Fruit fly (Drosophila melanogaster) whole organism, embryonic: ENCODE results near the gene unc-119.

Experiments
- Atf6 ChIP-seq: fragments of 200-800 bp; sonication (Bioruptor generic); IDR thresholded peaks from 2 replicates; pipeline ENCODE4 v1.3.6; 2022; ENCODE audit warnings: missing biosample characterization, missing genetic modification characterization
- Bgb ChIP-seq: fragments of 200-800 bp; sonication (Bioruptor generic); IDR thresholded peaks from 2 replicates; pipeline ENCODE4 v1.3.6; 2022; ENCODE audit warnings: missing biosample characterization, missing genetic modification characterization; ENCODE audit not compliant: partially characterized antibody
- CG1024 ChIP-seq: fragments of 200-800 bp; sonication (Bioruptor generic); IDR thresholded peaks from 2 replicates; pipeline ENCODE4 v1.3.6; 2022; ENCODE audit warnings: missing biosample characterization, missing genetic modification characterization
- CG10431 ChIP-seq: fragments of 200-800 bp; sonication (Bioruptor generic); optimal IDR thresholded peaks from 3 replicates; lab custom pipeline; 2018; ENCODE audit warnings: missing biosample characterization, mild to moderate bottlenecking, missing genetic modification characterization
- CG11247 ChIP-seq: fragments of 200-800 bp; sonication (Bioruptor generic); IDR thresholded peaks from 2 replicates; pipeline ENCODE4 v1.3.6; 2022; ENCODE audit warnings: missing biosample characterization, missing genetic modification characterization
- CG12104 ChIP-seq: fragments of 200-800 bp; sonication (Bioruptor generic); optimal IDR thresholded peaks from 3 replicates; lab custom pipeline; 2016; ENCODE audit warnings: missing biosample characterization, missing genetic modification characterization
- CG13624 ChIP-seq: fragments of 200-800 bp; sonication (Bioruptor generic); optimal IDR thresholded peaks from 2 replicates; lab custom pipeline; 2016; ENCODE audit warnings: missing biosample characterization, missing genetic modification characterization
- CG13894 ChIP-seq: fragments of 200-800 bp; sonication (Bioruptor generic); optimal IDR thresholded peaks from 3 replicates; lab custom pipeline; 2018; ENCODE audit warnings: missing biosample characterization, mild to moderate bottlenecking, missing genetic modification characterization, moderate library complexity
- CG14014 ChIP-seq: fragments of 200-800 bp; sonication (Bioruptor generic); IDR thresholded peaks from 2 replicates; pipeline ENCODE4 v1.3.6; 2022; ENCODE audit warnings: missing biosample characterization, missing genetic modification characterization
- CG16863 ChIP-seq: fragments of 200-800 bp; sonication (Bioruptor generic); optimal IDR thresholded peaks from 3 replicates; lab custom pipeline; 2016; ENCODE audit warnings: missing biosample characterization, missing genetic modification characterization
- CG17361 ChIP-seq: fragments of 200-800 bp; sonication (Bioruptor generic); IDR thresholded peaks from 3 replicates; pipeline ENCODE4 v1.3.6; 2022; ENCODE audit warnings: missing biosample characterization, missing genetic modification characterization
- CG1832 ChIP-seq: fragments of 200-800 bp; sonication (Bioruptor generic); optimal IDR thresholded peaks from 2 replicates; lab custom pipeline; 2017; ENCODE audit warnings: missing biosample characterization, mild to moderate bottlenecking, missing genetic modification characterization, inconsistent platforms
- CG18619 ChIP-seq: fragments of 200-800 bp; sonication (Bioruptor generic); optimal IDR thresholded peaks from 3 replicates; lab custom pipeline; 2017; ENCODE audit warnings: missing biosample characterization, mild to moderate bottlenecking, missing genetic modification characterization
- CG3838 ChIP-seq: fragments of 200-800 bp; sonication (Bioruptor generic); optimal IDR thresholded peaks from 3 replicates; lab custom pipeline; 2016; ENCODE audit warnings: missing biosample characterization, missing genetic modification characterization
- CG4282 ChIP-seq: fragments of 200-800 bp; sonication (Bioruptor generic); optimal IDR thresholded peaks from 2 replicates; lab custom pipeline; 2016; ENCODE audit warnings: missing biosample characterization, missing genetic modification characterization
- CG5180 ChIP-seq: fragments of 200-800 bp; sonication (Bioruptor generic); optimal IDR thresholded peaks from 3 replicates; lab custom pipeline; 2017; ENCODE audit warnings: missing biosample characterization, missing genetic modification characterization, mild to moderate bottlenecking, moderate library complexity, missing genetic modification reagents
- CG6654 ChIP-seq: fragments of 200-800 bp; sonication (Bioruptor generic); optimal IDR thresholded peaks from 2 replicates; lab custom pipeline; 2017; ENCODE audit warnings: missing biosample characterization, mild to moderate bottlenecking, missing genetic modification characterization
- CG6683 ChIP-seq: fragments of 200-800 bp; sonication (Bioruptor generic); optimal IDR thresholded peaks from 2 replicates; lab custom pipeline; 2017; ENCODE audit warnings: missing biosample characterization, mild to moderate bottlenecking, missing genetic modification characterization, missing genetic modification reagents
- CG7357 ChIP-seq: fragments of 200-800 bp; sonication (Bioruptor generic); IDR thresholded peaks from 3 replicates; pipeline ENCODE4 v1.3.6; 2022; ENCODE audit warnings: missing biosample characterization, missing genetic modification characterization
- CG7745 ChIP-seq: fragments of 200-800 bp; sonication (Bioruptor generic); optimal IDR thresholded peaks from 2 replicates; lab custom pipeline; 2018; ENCODE audit warnings: missing biosample characterization, mild to moderate bottlenecking, missing genetic modification characterization, moderate library complexity
- CG7963 ChIP-seq: fragments of 200-800 bp; sonication (Bioruptor generic); IDR thresholded peaks from 3 replicates; pipeline ENCODE4 v1.3.6; 2022; ENCODE audit warnings: missing biosample characterization, missing genetic modification characterization; ENCODE audit not compliant: partially characterized antibody
- CG7987 ChIP-seq: fragments of 200-800 bp; sonication (Bioruptor generic); optimal IDR thresholded peaks from 2 replicates; lab custom pipeline; 2018; ENCODE audit warnings: missing biosample characterization, mild to moderate bottlenecking, missing genetic modification characterization, moderate library complexity
- CG8944 ChIP-seq: fragments of 200-800 bp; sonication (Bioruptor generic); optimal IDR thresholded peaks from 3 replicates; lab custom pipeline; 2016; ENCODE audit warnings: missing biosample characterization, missing genetic modification characterization
- CrebB ChIP-seq: fragments of 200-800 bp; sonication (Bioruptor generic); optimal IDR thresholded peaks from 3 replicates; lab custom pipeline; 2018; ENCODE audit warnings: missing biosample characterization, mild to moderate bottlenecking, missing genetic modification characterization
- Dfd ChIP-seq, 2 experiments: fragments of >200 bp; optimal IDR thresholded peaks; 2 replicates each; lab custom pipeline; 2017; ENCODE audit warnings: missing biosample characterization in 2 of 2, missing genetic modification characterization in 2 of 2
- Doc3 ChIP-seq: fragments of 200-800 bp; sonication (Bioruptor generic); IDR thresholded peaks from 3 replicates; pipeline ENCODE4 v1.3.6; 2022; ENCODE audit warnings: missing biosample characterization, missing genetic modification characterization; ENCODE audit not compliant: partially characterized antibody
- H15 ChIP-seq: fragments of 200-800 bp; sonication (Bioruptor generic); IDR thresholded peaks from 3 replicates; pipeline ENCODE4 v1.3.6; 2022; ENCODE audit warnings: missing biosample characterization, missing genetic modification characterization
- HLH4C ChIP-seq: fragments of 200-800 bp; sonication (Bioruptor generic); IDR thresholded peaks from 3 replicates; pipeline ENCODE4 v1.3.6; 2022; ENCODE audit warnings: missing biosample characterization, missing genetic modification characterization; ENCODE audit not compliant: partially characterized antibody
- HLHmδ ChIP-seq: fragments of 200-800 bp; sonication (Bioruptor generic); optimal IDR thresholded peaks from 2 replicates; lab custom pipeline; 2018; ENCODE audit warnings: missing biosample characterization, mild to moderate bottlenecking, missing genetic modification characterization, moderate library complexity
- HmgZ ChIP-seq: fragments of 200-800 bp; sonication (Bioruptor generic); optimal IDR thresholded peaks from 2 replicates; lab custom pipeline; 2018; ENCODE audit warnings: missing biosample characterization, mild to moderate bottlenecking, missing genetic modification characterization
- Hr39 ChIP-seq: fragments of >200 bp; optimal IDR thresholded peaks from 2 replicates; lab custom pipeline; 2017
- NK7.1 ChIP-seq: fragments of 200-800 bp; sonication (Bioruptor generic); optimal IDR thresholded peaks from 3 replicates; lab custom pipeline; 2016; ENCODE audit warnings: missing biosample characterization, missing genetic modification characterization
- Nf-YB ChIP-seq: fragments of 200-800 bp; sonication (Bioruptor generic); optimal IDR thresholded peaks from 3 replicates; lab custom pipeline; 2019; ENCODE audit warnings: missing biosample characterization, mild to moderate bottlenecking, missing genetic modification characterization, moderate library complexity
- PHDP ChIP-seq: fragments of 200-800 bp; sonication (Bioruptor generic); optimal IDR thresholded peaks from 3 replicates; lab custom pipeline; 2018; ENCODE audit warnings: missing biosample characterization, mild to moderate bottlenecking, missing genetic modification characterization, moderate library complexity
- Rfx ChIP-seq: fragments of 200-800 bp; sonication (Bioruptor generic); IDR thresholded peaks from 2 replicates; pipeline ENCODE4 v1.3.6; 2022; ENCODE audit warnings: missing biosample characterization, missing genetic modification characterization
- Sry-β ChIP-seq: fragments of 200-800 bp; sonication (Bioruptor generic); optimal IDR thresholded peaks from 2 replicates; lab custom pipeline; 2018; ENCODE audit warnings: missing biosample characterization, mild to moderate bottlenecking, missing genetic modification characterization, moderate library complexity
- bab2 ChIP-seq: fragments of 200-800 bp; sonication (Bioruptor generic); optimal IDR thresholded peaks from 2 replicates; lab custom pipeline; 2016; ENCODE audit warnings: missing biosample characterization, missing genetic modification characterization
- caup ChIP-seq: fragments of 200-800 bp; sonication (Bioruptor generic); optimal IDR thresholded peaks from 3 replicates; lab custom pipeline; 2017; ENCODE audit warnings: missing biosample characterization, mild to moderate bottlenecking, missing genetic modification characterization, moderate library complexity; ENCODE audit not compliant: severe bottlenecking
- crp ChIP-seq, 2 experiments: fragments of 200-800 bp; sonication (Bioruptor generic); optimal IDR thresholded peaks; 2 replicates in 1 of 2; 3 replicates in 1 of 2; lab custom pipeline; 2017; ENCODE audit warnings: missing biosample characterization in 2 of 2, missing genetic modification characterization in 2 of 2, mild to moderate bottlenecking in 1 of 2, moderate library complexity in 1 of 2
- dati ChIP-seq: fragments of 200-800 bp; sonication (Bioruptor generic); IDR thresholded peaks from 2 replicates; pipeline ENCODE4 v1.3.6; 2022; ENCODE audit warnings: missing biosample characterization, missing genetic modification characterization
- disco-r ChIP-seq: fragments of 200-800 bp; sonication (Bioruptor generic); optimal IDR thresholded peaks from 2 replicates; lab custom pipeline; 2016; ENCODE audit warnings: missing biosample characterization, missing genetic modification characterization
- eve ChIP-seq, 2 experiments: fragments of >200 bp; optimal IDR thresholded peaks; 2 replicates each; lab custom pipeline; 2017; ENCODE audit warnings: missing biosample characterization in 2 of 2, missing genetic modification characterization in 2 of 2
- gce ChIP-seq: fragments of 200-800 bp; sonication (Bioruptor generic); IDR thresholded peaks from 3 replicates; pipeline ENCODE4 v1.3.6; 2022; ENCODE audit warnings: missing biosample characterization, missing genetic modification characterization
- insv ChIP-seq, 2 experiments: fragments of 200-800 bp; sonication (Bioruptor generic); optimal IDR thresholded peaks; 3 replicates each; lab custom pipeline; 2016 to 2018; ENCODE audit warnings: missing biosample characterization in 2 of 2, missing genetic modification characterization in 2 of 2
- inv ChIP-seq: fragments of 200-800 bp; sonication (Bioruptor generic); IDR thresholded peaks from 2 replicates; pipeline ENCODE4 v1.3.6; 2022; ENCODE audit warnings: missing biosample characterization, missing genetic modification characterization; ENCODE audit not compliant: partially characterized antibody
- jing ChIP-seq: fragments of 200-800 bp; sonication (Bioruptor generic); optimal IDR thresholded peaks from 2 replicates; lab custom pipeline; 2018; ENCODE audit warnings: missing biosample characterization, mild to moderate bottlenecking, missing genetic modification characterization
- mam ChIP-seq: fragments of 200-800 bp; sonication (Bioruptor generic); optimal IDR thresholded peaks from 3 replicates; lab custom pipeline; 2016; ENCODE audit warnings: missing biosample characterization, missing genetic modification characterization
- repo ChIP-seq: fragments of 200-800 bp; sonication (Bioruptor generic); optimal IDR thresholded peaks from 2 replicates; lab custom pipeline; 2016; ENCODE audit warnings: missing biosample characterization, missing genetic modification characterization
- shn ChIP-seq: fragments of 200-800 bp; sonication (Bioruptor generic); optimal IDR thresholded peaks from 3 replicates; lab custom pipeline; 2016; ENCODE audit warnings: missing biosample characterization, missing genetic modification characterization
- trem ChIP-seq: fragments of 200-800 bp; optimal IDR thresholded peaks from 3 replicates; lab custom pipeline; 2019; ENCODE audit warnings: missing biosample characterization, mild to moderate bottlenecking, missing genetic modification characterization, moderate library complexity
- wor ChIP-seq: fragments of 200-800 bp; sonication (Bioruptor generic); IDR thresholded peaks from 2 replicates; pipeline ENCODE4 v1.3.6; 2022; ENCODE audit warnings: missing biosample characterization, missing genetic modification characterization

unc-119 gene

dm6 chrX:7338538-7338937, 47.4 kb upstream of the unc-119 start (continued):
- TF ChIP-seq eve (GFP tag; optimal IDR thresholded peaks at IDR 0.05; lab: Kevin White, UChicago) = peak in 1 of 2 experiments; percentile 58
- peak; percentile 29 for TF ChIP-seq shn (GFP tag; lab: Kevin White, UChicago)
- TF ChIP-seq CG17361 (GFP tag; lab: Robert Waterston, UW) = peak; percentile 73; the same call in 2 of the 3 replicates
- peak; percentile 57 for TF ChIP-seq CG5180 (GFP tag; lab: Kevin White, UChicago)
- TF ChIP-seq jing = peak; percentile 37
- peak; percentile 52 for TF ChIP-seq CG6683
- peak; percentile 13 for TF ChIP-seq Sry-β (GFP tag; lab: Kevin White, UChicago)
- peak; percentile 26 for TF ChIP-seq CG8944
- TF ChIP-seq PHDP (tag; lab: Kevin White, UChicago) = peak; percentile 77
- no peak for TF ChIP-seq Hr39
- peak; percentile 74 for TF ChIP-seq caup
- peak; percentile 36 for TF ChIP-seq CG12104 (GFP tag; lab: Kevin White, UChicago)
- peak; percentile 62 for TF ChIP-seq bab2 (GFP tag; lab: Kevin White, UChicago)
- no peak for TF ChIP-seq CG16863
- TF ChIP-seq NK7.1 (GFP tag; lab: Kevin White, UChicago) = peak; percentile 47
- no peak for TF ChIP-seq CG7745
- TF ChIP-seq wor = no peak; the same call in 1 of the 2 replicates
- TF ChIP-seq disco-r (GFP tag; lab: Kevin White, UChicago) = peak; percentile 62
- TF ChIP-seq CrebB (tag; lab: Kevin White, UChicago) = peak; percentile 31
- peak; percentile 58 for TF ChIP-seq HmgZ (tag; lab: Kevin White, UChicago)
- TF ChIP-seq H15 (GFP tag; lab: Robert Waterston, UW) = no peak
- peak; percentile 31 for TF ChIP-seq CG13894
- TF ChIP-seq CG1832 (GFP tag; lab: Kevin White, UChicago) = no peak
- no peak for TF ChIP-seq HLHmδ (GFP tag; lab: Kevin White, UChicago)
- no peak for TF ChIP-seq dati (GFP tag; lab: Robert Waterston, UW)
- no peak for TF ChIP-seq CG4282 (GFP tag; lab: Kevin White, UChicago)
- TF ChIP-seq CG6654 = no peak
- no peak for TF ChIP-seq insv (GFP tag; optimal IDR thresholded peaks at IDR 0.05; lab: Kevin White, UChicago)
- no peak for TF ChIP-seq CG10431 (GFP tag; lab: Kevin White, UChicago)
- peak; percentile 75 for TF ChIP-seq Atf6 (GFP tag; lab: Robert Waterston, UW)
- TF ChIP-seq CG18619 (GFP tag; lab: Kevin White, UChicago) = peak; percentile 42
- no peak for TF ChIP-seq CG14014 (GFP tag; lab: Robert Waterston, UW)
- no peak for TF ChIP-seq HLH4C (GFP tag; lab: Robert Waterston, UW)
- peak; percentile 36 for TF ChIP-seq CG7987 (GFP tag; lab: Kevin White, UChicago)
- TF ChIP-seq CG11247 (GFP tag; lab: Robert Waterston, UW) = no peak
- TF ChIP-seq Rfx (GFP tag; lab: Robert Waterston, UW) = peak; percentile 65
- TF ChIP-seq trem (tag; lab: Kevin White, UChicago) = peak; percentile 23
- TF ChIP-seq CG1024 (GFP tag; lab: Robert Waterston, UW) = peak; percentile 37; the same call in 1 of the 2 replicates
- no peak for TF ChIP-seq Bgb (GFP tag; lab: Robert Waterston, UW)
- TF ChIP-seq CG13624 (GFP tag; lab: Kevin White, UChicago) = peak; percentile 61
- no peak for TF ChIP-seq Dfd (GFP tag; optimal IDR thresholded peaks at IDR 0.05; lab: Kevin White, UChicago)
- no peak for TF ChIP-seq crp (GFP tag; optimal IDR thresholded peaks at IDR 0.05; lab: Kevin White, UChicago)
- no peak for TF ChIP-seq gce (GFP tag; lab: Robert Waterston, UW)
- TF ChIP-seq repo (GFP tag; lab: Kevin White, UChicago) = peak; percentile 21
- TF ChIP-seq CG3838 = no peak
- no peak for TF ChIP-seq CG7963
- no peak for TF ChIP-seq Doc3 (GFP tag; lab: Robert Waterston, UW)
- TF ChIP-seq CG7357 (GFP tag; lab: Robert Waterston, UW) = no peak
- TF ChIP-seq inv (GFP tag; lab: Robert Waterston, UW) = no peak
- peak; percentile 41 for TF ChIP-seq mam (GFP tag; lab: Kevin White, UChicago)
- peak; percentile 46 for TF ChIP-seq Nf-YB
